Fruit fly (Drosophila melanogaster) whole organism, prepupa: ENCODE data around the gene Tps1.
A peak's percentile ranks its signal among the peaks of the same experiment; 100 is the strongest.

Experiments used
- Blimp-1 ChIP-seq: fragments of 200-800 bp; sonication (Bioruptor generic); optimal IDR thresholded peaks from 3 replicates; lab custom pipeline; 2017; ENCODE audit warnings: missing biosample characterization, missing genetic modification characterization, mild to moderate bottlenecking, moderate library complexity, missing genetic modification reagents
- CG10631 ChIP-seq: fragments of 200-800 bp; sonication (Bioruptor generic); optimal IDR thresholded peaks from 2 replicates; lab custom pipeline; 2016; ENCODE audit warnings: missing biosample characterization, missing genetic modification characterization
- CG11294 ChIP-seq: fragments of 200-800 bp; sonication (Bioruptor generic); IDR thresholded peaks from 2 replicates; pipeline ENCODE4 v1.3.6; 2022; ENCODE audit warnings: missing biosample characterization, missing genetic modification characterization
- CG15336 ChIP-seq: fragments of 200-800 bp; sonication (Bioruptor generic); IDR thresholded peaks from 2 replicates; pipeline ENCODE4 v1.3.6; 2022; ENCODE audit warnings: missing biosample characterization, missing genetic modification characterization
- CG3032 ChIP-seq: fragments of 200-800 bp; optimal IDR thresholded peaks from 2 replicates; lab custom pipeline; 2019; ENCODE audit warnings: missing biosample characterization, mild to moderate bottlenecking, missing genetic modification characterization, moderate library complexity
- CG31627 ChIP-seq: fragments of 200-800 bp; sonication (Bioruptor generic); optimal IDR thresholded peaks from 3 replicates; lab custom pipeline; 2016; ENCODE audit warnings: missing biosample characterization, missing genetic modification characterization
- CG32006 ChIP-seq: fragments of 200-800 bp; sonication (Bioruptor generic); optimal IDR thresholded peaks from 3 replicates; lab custom pipeline; 2017; ENCODE audit warnings: missing biosample characterization, mild to moderate bottlenecking, missing genetic modification characterization
- CG34406 ChIP-seq: fragments of 200-800 bp; sonication (Bioruptor generic); optimal IDR thresholded peaks from 3 replicates; lab custom pipeline; 2016; ENCODE audit warnings: missing biosample characterization, missing genetic modification characterization
- CG3919 ChIP-seq: fragments of 200-800 bp; sonication (Bioruptor generic); optimal IDR thresholded peaks from 3 replicates; lab custom pipeline; 2016; ENCODE audit warnings: missing biosample characterization, missing genetic modification characterization
- CG4318 ChIP-seq: fragments of 200-800 bp; sonication (Bioruptor generic); optimal IDR thresholded peaks from 3 replicates; lab custom pipeline; 2017; ENCODE audit warnings: missing biosample characterization, mild to moderate bottlenecking, missing genetic modification characterization
- CG6163 ChIP-seq: fragments of 200-800 bp; sonication (Bioruptor generic); IDR thresholded peaks from 3 replicates; pipeline ENCODE4 v1.3.6; 2022; ENCODE audit warnings: missing biosample characterization, missing genetic modification characterization
- CG6808 ChIP-seq: fragments of 200-800 bp; sonication (Bioruptor generic); optimal IDR thresholded peaks from 3 replicates; lab custom pipeline; 2017; ENCODE audit warnings: missing biosample characterization, missing genetic modification characterization, mild to moderate bottlenecking, moderate library complexity, missing genetic modification reagents
- Eip75B ChIP-seq: fragments of 200-800 bp; sonication (Bioruptor generic); optimal IDR thresholded peaks from 3 replicates; lab custom pipeline; 2016; ENCODE audit warnings: missing biosample characterization, missing genetic modification characterization
- Eip93F ChIP-seq: fragments of 200-800 bp; sonication (Bioruptor generic); optimal IDR thresholded peaks from 2 replicates; lab custom pipeline; 2016; ENCODE audit warnings: missing biosample characterization, mild to moderate bottlenecking, missing genetic modification characterization
- Ets21C ChIP-seq: fragments of 200-800 bp; sonication (Bioruptor generic); optimal IDR thresholded peaks from 3 replicates; lab custom pipeline; 2016; ENCODE audit warnings: missing biosample characterization, missing genetic modification characterization
- Hr38 ChIP-seq: sonication (Bioruptor generic); optimal IDR thresholded peaks from 2 replicates; lab custom pipeline; 2016; ENCODE audit warnings: missing biosample characterization, missing genetic modification characterization
- Hr39 ChIP-seq: fragments of 200-800 bp; sonication (Bioruptor generic); optimal IDR thresholded peaks from 2 replicates; lab custom pipeline; 2016; ENCODE audit warnings: missing biosample characterization, missing genetic modification characterization
- Hr4 ChIP-seq: fragments of 200-800 bp; sonication (Bioruptor generic); optimal IDR thresholded peaks from 3 replicates; lab custom pipeline; 2016; ENCODE audit warnings: missing biosample characterization, missing genetic modification characterization
- Lpt ChIP-seq: fragments of 200-800 bp; sonication (Bioruptor generic); optimal IDR thresholded peaks from 3 replicates; lab custom pipeline; 2016; ENCODE audit warnings: missing biosample characterization, missing genetic modification characterization
- Met ChIP-seq: fragments of 200-800 bp; sonication (Bioruptor generic); optimal IDR thresholded peaks from 3 replicates; lab custom pipeline; 2016; ENCODE audit warnings: missing biosample characterization, missing genetic modification characterization
- Sox102F ChIP-seq: fragments of 200-800 bp; sonication (Bioruptor generic); optimal IDR thresholded peaks from 2 replicates; lab custom pipeline; 2016; ENCODE audit warnings: missing biosample characterization, mild to moderate bottlenecking, missing genetic modification characterization
- Sox14 ChIP-seq: fragments of 200-800 bp; sonication (Bioruptor generic); optimal IDR thresholded peaks from 3 replicates; lab custom pipeline; 2016; ENCODE audit warnings: missing biosample characterization, missing genetic modification characterization
- achi ChIP-seq: fragments of 200-800 bp; sonication (Bioruptor generic); optimal IDR thresholded peaks from 3 replicates; lab custom pipeline; 2016; ENCODE audit warnings: missing biosample characterization, missing genetic modification characterization
- dsx ChIP-seq: fragments of 200-800 bp; optimal IDR thresholded peaks from 3 replicates; lab custom pipeline; 2019; ENCODE audit warnings: missing biosample characterization, mild to moderate bottlenecking, missing genetic modification characterization, moderate library complexity; ENCODE audit not compliant: poor library complexity, severe bottlenecking
- eg ChIP-seq: fragments of 200-800 bp; sonication (Bioruptor generic); IDR thresholded peaks from 3 replicates; pipeline ENCODE4 v1.3.6; 2022; ENCODE audit warnings: missing biosample characterization, missing genetic modification characterization
- fd59A ChIP-seq: fragments of 200-800 bp; sonication (Bioruptor generic); optimal IDR thresholded peaks from 2 replicates; lab custom pipeline; 2017; ENCODE audit warnings: missing biosample characterization, mild to moderate bottlenecking, missing genetic modification characterization, missing genetic modification reagents
- fkh ChIP-seq: fragments of 200-800 bp; sonication (Bioruptor generic); optimal IDR thresholded peaks from 3 replicates; lab custom pipeline; 2017; ENCODE audit warnings: missing biosample characterization, mild to moderate bottlenecking, missing genetic modification characterization, moderate library complexity
- salr ChIP-seq, 2 experiments: fragments of 200-800 bp; sonication (Bioruptor generic); optimal IDR thresholded peaks; 3 replicates each; lab custom pipeline; 2016 to 2018; ENCODE audit warnings: missing biosample characterization in 2 of 2, missing genetic modification characterization in 2 of 2, mild to moderate bottlenecking in 1 of 2
- spab ChIP-seq: fragments of 200-800 bp; sonication (Bioruptor generic); optimal IDR thresholded peaks from 2 replicates; lab custom pipeline; 2017; ENCODE audit warnings: missing biosample characterization, mild to moderate bottlenecking, missing genetic modification characterization, missing genetic modification reagents
- topi ChIP-seq: fragments of 200-800 bp; sonication (Bioruptor generic); optimal IDR thresholded peaks from 3 replicates; lab custom pipeline; 2016; ENCODE audit warnings: missing biosample characterization, missing genetic modification characterization

The Tps1 gene

dm6 chr2L:4364914-4365313 lies 23.2 kb upstream of the Tps1 start:
- TF ChIP-seq fkh (GFP tag; lab: Kevin White, UChicago) (peak; percentile 50), CG31627 (GFP tag; lab: Kevin White, UChicago) (no peak), spab (no peak)

- no peak for TF ChIP-seq spab
- TF ChIP-seq Eip75B (GFP tag; lab: Kevin White, UChicago), result no peak
- no peak for TF ChIP-seq CG10631
These were observed 22.3 kb upstream of the Tps1 start for dm6 chr2L:4365792-4366326.

- TF ChIP-seq Lpt (GFP tag; lab: Kevin White, UChicago) (no peak), Sox102F (no peak), CG6163 (GFP tag; lab: Robert Waterston, UW) (no peak), salr (GFP tag; optimal IDR thresholded peaks at IDR 0.05; lab: Kevin White, UChicago) (no peak), CG3919 (no peak), CG6808 (GFP tag; lab: Kevin White, UChicago) (no peak), Ets21C (GFP tag; lab: Kevin White, UChicago) (no peak), CG11294 (GFP tag; lab: Robert Waterston, UW) (no peak), dsx (GFP tag; lab: Kevin White, UChicago) (no peak), eg (no peak), CG34406 (GFP tag; lab: Kevin White, UChicago) (no peak)
These were observed 21.5 kb upstream of the Tps1 start for dm6 chr2L:4366652-4367051.

- TF ChIP-seq CG10631 (no peak), CG3032 (no peak), fkh (GFP tag; lab: Kevin White, UChicago) (peak; percentile 65), CG6808 (GFP tag; lab: Kevin White, UChicago) (no peak), CG31627 (GFP tag; lab: Kevin White, UChicago) (no peak)
- TF ChIP-seq, all 60 proteins: peak for 1
These were observed 19.4 kb upstream of the Tps1 start for dm6 chr2L:4368553-4369268.

dm6 chr2L:4370007-4370521 lies 18.1 kb upstream of the Tps1 start:
- TF ChIP-seq Sox14 (GFP tag; lab: Kevin White, UChicago), result no peak
- TF ChIP-seq achi (GFP tag; lab: Kevin White, UChicago), result no peak
- no peak for TF ChIP-seq fkh (GFP tag; lab: Kevin White, UChicago)
- TF ChIP-seq CG32006, result no peak
- TF ChIP-seq Hr39 (GFP tag; lab: Kevin White, UChicago), result no peak
- TF ChIP-seq topi, result no peak
- no peak for TF ChIP-seq fd59A
- TF ChIP-seq Hr4 (GFP tag; lab: Kevin White, UChicago), result no peak
- TF ChIP-seq CG15336 (GFP tag; lab: Robert Waterston, UW), result no peak
- no peak for TF ChIP-seq CG4318
- TF ChIP-seq CG3919, result no peak
- TF ChIP-seq CG34406 (GFP tag; lab: Kevin White, UChicago), result no peak
- no peak for TF ChIP-seq CG31627 (GFP tag; lab: Kevin White, UChicago)
- no peak for TF ChIP-seq Hr38
- TF ChIP-seq Met (GFP tag; lab: Kevin White, UChicago), result no peak
- TF ChIP-seq Blimp-1, result no peak
- TF ChIP-seq dsx (GFP tag; lab: Kevin White, UChicago), result no peak
- TF ChIP-seq Eip93F (GFP tag; lab: Kevin White, UChicago), result no peak
